Worm (Caenorhabditis elegans): ENCODE data around the gene R07C12.1.

DNA sequence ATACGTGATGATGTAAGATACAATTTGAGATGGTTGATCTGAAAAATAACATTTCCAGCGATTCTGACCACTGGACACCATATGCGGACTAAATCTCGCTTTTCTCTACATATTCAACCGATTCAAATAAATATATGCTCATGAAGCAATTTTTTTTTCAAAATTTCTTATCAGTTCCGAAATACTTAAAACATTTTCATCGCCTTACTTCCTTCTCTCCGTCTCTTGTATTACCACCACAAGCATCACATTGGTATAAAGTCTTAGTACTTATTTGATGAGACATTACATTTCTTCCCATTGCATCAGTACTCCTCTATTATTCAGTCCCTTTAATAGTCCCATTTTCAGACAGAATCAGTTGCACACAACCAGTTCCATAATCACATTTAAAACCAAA is 2.4 kb downstream of the R07C12.1 start, which contains the start of gene K08D10.14:
- no peak for TF ChIP-seq dao-5 (tag; optimal IDR thresholded peaks at IDR 0.05)
- TF ChIP-seq W03F9.2 (tag; optimal IDR thresholded peaks at IDR 0.05), result no peak
